Fruit fly (Drosophila melanogaster) whole organism, embryonic: ENCODE data around the gene Hn.

Source experiments
- Ada2b ChIP-seq: fragments of 200-800 bp; sonication (Bioruptor generic); IDR thresholded peaks from 2 replicates; pipeline ENCODE4 v1.3.6; 2022; ENCODE audit warnings: missing biosample characterization, missing genetic modification characterization
- Adf1 ChIP-seq: fragments of 200-800 bp; sonication (Bioruptor generic); IDR thresholded peaks from 2 replicates; pipeline ENCODE4 v1.3.6; 2022; ENCODE audit warnings: missing biosample characterization, missing genetic modification characterization
- Aef1 ChIP-seq: fragments of 200-800 bp; sonication (Bioruptor generic); IDR thresholded peaks from 3 replicates; pipeline ENCODE4 v1.3.6; 2022; ENCODE audit warnings: missing biosample characterization, missing genetic modification characterization
- Bteb2 ChIP-seq: fragments of 200-800 bp; sonication (Bioruptor generic); optimal IDR thresholded peaks from 2 replicates; lab custom pipeline; 2016; ENCODE audit warnings: missing biosample characterization, missing genetic modification characterization
- CG10366 ChIP-seq: fragments of 200-800 bp; sonication (Bioruptor generic); IDR thresholded peaks from 2 replicates; pipeline ENCODE4 v1.3.6; 2022; ENCODE audit warnings: missing biosample characterization, missing genetic modification characterization
- CG11093 ChIP-seq: fragments of 200-800 bp; sonication (Bioruptor generic); IDR thresholded peaks from 3 replicates; pipeline ENCODE4 v1.3.6; 2022; ENCODE audit warnings: missing biosample characterization, missing genetic modification characterization
- CG12942 ChIP-seq: fragments of 200-800 bp; sonication (Bioruptor generic); optimal IDR thresholded peaks from 3 replicates; lab custom pipeline; 2016; ENCODE audit warnings: missing biosample characterization, missing genetic modification characterization
- CG13123 ChIP-seq: fragments of 200-800 bp; sonication (Bioruptor generic); optimal IDR thresholded peaks from 2 replicates; lab custom pipeline; 2016; ENCODE audit warnings: missing biosample characterization, missing genetic modification characterization
- CG13287 ChIP-seq: fragments of 200-800 bp; sonication (Bioruptor generic); IDR thresholded peaks from 2 replicates; pipeline ENCODE4 v1.3.6; 2022; ENCODE audit warnings: missing biosample characterization, missing genetic modification characterization; ENCODE audit not compliant: partially characterized antibody
- CG14441 ChIP-seq: fragments of 200-800 bp; sonication (Bioruptor generic); IDR thresholded peaks from 2 replicates; pipeline ENCODE4 v1.3.6; 2022; ENCODE audit warnings: missing biosample characterization, missing genetic modification characterization
- CG1602 ChIP-seq: fragments of 200-800 bp; sonication (Bioruptor generic); optimal IDR thresholded peaks from 3 replicates; lab custom pipeline; 2016; ENCODE audit warnings: missing biosample characterization, missing genetic modification characterization
- CG17186 ChIP-seq: fragments of 200-800 bp; sonication (Bioruptor generic); optimal IDR thresholded peaks from 3 replicates; lab custom pipeline; 2017; ENCODE audit warnings: missing biosample characterization, missing genetic modification reagents, missing genetic modification characterization
- CG17328 ChIP-seq: fragments of 200-800 bp; sonication (Bioruptor generic); IDR thresholded peaks from 2 replicates; pipeline ENCODE4 v1.3.6; 2022; ENCODE audit warnings: missing biosample characterization, missing genetic modification characterization
- CG17802 ChIP-seq: fragments of 200-800 bp; sonication (Bioruptor generic); optimal IDR thresholded peaks from 2 replicates; lab custom pipeline; 2018; ENCODE audit warnings: missing biosample characterization, mild to moderate bottlenecking, missing genetic modification characterization, moderate library complexity
- CG18764 ChIP-seq: fragments of 200-800 bp; sonication (Bioruptor generic); optimal IDR thresholded peaks from 3 replicates; lab custom pipeline; 2016; ENCODE audit warnings: missing biosample characterization, missing genetic modification characterization
- CG2199 ChIP-seq: fragments of 200-800 bp; sonication (Bioruptor generic); IDR thresholded peaks from 3 replicates; pipeline ENCODE4 v1.3.6; 2022; ENCODE audit warnings: missing biosample characterization, missing genetic modification characterization
- CG2889 ChIP-seq: fragments of 200-800 bp; sonication (Bioruptor generic); IDR thresholded peaks from 3 replicates; pipeline ENCODE4 v1.3.6; 2022; ENCODE audit warnings: missing biosample characterization, missing genetic modification characterization
- CG31388 ChIP-seq: fragments of 200-800 bp; sonication (Bioruptor generic); optimal IDR thresholded peaks from 2 replicates; lab custom pipeline; 2016; ENCODE audit warnings: missing biosample characterization, missing genetic modification characterization
- CG43689 ChIP-seq: fragments of 200-800 bp; sonication (Bioruptor generic); IDR thresholded peaks from 2 replicates; pipeline ENCODE4 v1.3.6; 2022; ENCODE audit warnings: missing biosample characterization, missing genetic modification characterization
- CG4707 ChIP-seq: fragments of 200-800 bp; sonication (Bioruptor generic); optimal IDR thresholded peaks from 2 replicates; lab custom pipeline; 2018; ENCODE audit warnings: missing biosample characterization, mild to moderate bottlenecking, missing genetic modification characterization, moderate library complexity
- CG6813 ChIP-seq: fragments of 200-800 bp; sonication (Bioruptor generic); optimal IDR thresholded peaks from 2 replicates; lab custom pipeline; 2017; ENCODE audit warnings: missing biosample characterization, missing genetic modification characterization, mild to moderate bottlenecking, moderate library complexity, missing genetic modification reagents
- CG7963 ChIP-seq: fragments of 200-800 bp; sonication (Bioruptor generic); IDR thresholded peaks from 3 replicates; pipeline ENCODE4 v1.3.6; 2022; ENCODE audit warnings: missing biosample characterization, missing genetic modification characterization; ENCODE audit not compliant: partially characterized antibody
- CG8765 ChIP-seq: fragments of 200-800 bp; sonication (Bioruptor generic); IDR thresholded peaks from 2 replicates; pipeline ENCODE4 v1.3.6; 2022; ENCODE audit warnings: missing biosample characterization, missing genetic modification characterization
- CG9437 ChIP-seq: fragments of 200-800 bp; sonication (Bioruptor generic); optimal IDR thresholded peaks from 2 replicates; lab custom pipeline; 2018; ENCODE audit warnings: missing biosample characterization, mild to moderate bottlenecking, missing genetic modification characterization
- Dip3 ChIP-seq: fragments of 200-800 bp; sonication (Bioruptor generic); optimal IDR thresholded peaks from 3 replicates; lab custom pipeline; 2016; ENCODE audit warnings: missing biosample characterization, missing genetic modification characterization
- Drgx ChIP-seq: fragments of 200-800 bp; sonication (Bioruptor generic); IDR thresholded peaks from 2 replicates; pipeline ENCODE4 v1.3.6; 2022; ENCODE audit warnings: missing biosample characterization, missing genetic modification characterization
- Elba2 ChIP-seq: fragments of 200-800 bp; sonication (Bioruptor generic); optimal IDR thresholded peaks from 3 replicates; lab custom pipeline; 2016; ENCODE audit warnings: missing biosample characterization, missing genetic modification characterization
- Ets65A ChIP-seq: fragments of 200-800 bp; sonication (Bioruptor generic); peaks from one replicate; lab custom pipeline; 2016; ENCODE audit warnings: missing biosample characterization, missing genetic modification characterization
- Med ChIP-seq: fragments of 200-800 bp; sonication (Bioruptor generic); peaks from one replicate; lab custom pipeline; 2016; ENCODE audit warnings: missing biosample characterization, missing genetic modification characterization, mild to moderate bottlenecking, inconsistent platforms, moderate library complexity
- Oli ChIP-seq: fragments of 200-800 bp; sonication (Bioruptor generic); optimal IDR thresholded peaks from 2 replicates; lab custom pipeline; 2018; ENCODE audit warnings: missing biosample characterization, mild to moderate bottlenecking, missing genetic modification characterization, moderate library complexity
- Xbp1 ChIP-seq: fragments of 200-800 bp; sonication (Bioruptor generic); optimal IDR thresholded peaks from 3 replicates; lab custom pipeline; 2016; ENCODE audit warnings: missing biosample characterization, mild to moderate bottlenecking, missing genetic modification characterization
- bcd ChIP-seq: fragments of 200-800 bp; sonication (Bioruptor generic); optimal IDR thresholded peaks from 2 replicates; lab custom pipeline; 2017; ENCODE audit warnings: missing biosample characterization, mild to moderate bottlenecking, missing genetic modification characterization
- bsh ChIP-seq, 2 experiments: fragments of 200-800 bp; sonication (Bioruptor generic); optimal IDR thresholded peaks; 2 replicates each; lab custom pipeline; 2017 to 2018; ENCODE audit warnings: mild to moderate bottlenecking in 2 of 2, missing biosample characterization in 2 of 2, missing genetic modification characterization in 2 of 2, moderate library complexity in 1 of 2
- dpn ChIP-seq, 2 experiments: fragments of 200-800 bp; sonication (Bioruptor generic); optimal IDR thresholded peaks; 3 replicates each; lab custom pipeline; 2016; ENCODE audit warnings: missing biosample characterization in 2 of 2, missing genetic modification characterization in 2 of 2
- ewg ChIP-seq: fragments of 200-800 bp; sonication (Bioruptor generic); optimal IDR thresholded peaks from 3 replicates; lab custom pipeline; 2017; ENCODE audit warnings: mild to moderate bottlenecking, missing biosample characterization, missing genetic modification reagents, missing genetic modification characterization
- hkb ChIP-seq, 2 experiments: fragments of 200-800 bp in 1 of 2; fragments of >200 bp in 1 of 2; sonication (Bioruptor generic) in 1 of 2; IDR thresholded peaks in 1 of 2; optimal IDR thresholded peaks in 1 of 2; 2 replicates each; pipeline versions ENCODE4 v1.3.6 to Lab custom; 2017 to 2022; ENCODE audit warnings: missing biosample characterization in 1 of 2, missing genetic modification characterization in 1 of 2
- ken ChIP-seq: fragments of 200-800 bp; sonication (Bioruptor generic); IDR thresholded peaks from 3 replicates; pipeline ENCODE4 v1.3.6; 2022; ENCODE audit warnings: missing biosample characterization, missing genetic modification characterization
- lab ChIP-seq: fragments of 200-800 bp; sonication (Bioruptor generic); optimal IDR thresholded peaks from 3 replicates; lab custom pipeline; 2017; ENCODE audit warnings: missing biosample characterization, missing genetic modification characterization, mild to moderate bottlenecking, moderate library complexity, missing genetic modification reagents
- lbe ChIP-seq: fragments of 200-800 bp; sonication (Bioruptor generic); optimal IDR thresholded peaks from 2 replicates; lab custom pipeline; 2016; ENCODE audit warnings: missing biosample characterization, mild to moderate bottlenecking, missing genetic modification characterization
- lilli ChIP-seq: fragments of 200-800 bp; sonication (Bioruptor generic); optimal IDR thresholded peaks from 3 replicates; lab custom pipeline; 2016; ENCODE audit warnings: missing biosample characterization, missing genetic modification characterization
- pnt ChIP-seq: fragments of 200-800 bp; sonication (Bioruptor generic); optimal IDR thresholded peaks from 3 replicates; lab custom pipeline; 2016; ENCODE audit warnings: missing biosample characterization, missing genetic modification characterization
- seq ChIP-seq: fragments of 200-800 bp; sonication (Bioruptor generic); IDR thresholded peaks from 2 replicates; pipeline ENCODE4 v1.3.6; 2022; ENCODE audit warnings: missing biosample characterization, missing genetic modification characterization
- shn ChIP-seq: fragments of 200-800 bp; sonication (Bioruptor generic); optimal IDR thresholded peaks from 3 replicates; lab custom pipeline; 2016; ENCODE audit warnings: missing biosample characterization, missing genetic modification characterization
- sim ChIP-seq: fragments of 200-800 bp; sonication (Bioruptor generic); IDR thresholded peaks from 2 replicates; pipeline ENCODE4 v1.3.6; 2022; ENCODE audit warnings: missing biosample characterization, missing genetic modification characterization
- sna ChIP-seq: fragments of 200-800 bp; sonication (Bioruptor generic); IDR thresholded peaks from 2 replicates; pipeline ENCODE4 v1.3.6; 2022; ENCODE audit warnings: missing biosample characterization, missing genetic modification characterization; ENCODE audit not compliant: partially characterized antibody
- stwl ChIP-seq: fragments of 200-800 bp; sonication (Bioruptor generic); optimal IDR thresholded peaks from 3 replicates; lab custom pipeline; 2018; ENCODE audit warnings: missing biosample characterization, mild to moderate bottlenecking, missing genetic modification characterization, moderate library complexity
- tna ChIP-seq: fragments of 200-800 bp; sonication (Bioruptor generic); IDR thresholded peaks from 2 replicates; pipeline ENCODE4 v1.3.6; 2022; ENCODE audit warnings: missing biosample characterization, missing genetic modification characterization; ENCODE audit not compliant: partially characterized antibody
- unpg ChIP-seq: fragments of 200-800 bp; sonication (Bioruptor generic); optimal IDR thresholded peaks from 3 replicates; lab custom pipeline; 2018; ENCODE audit warnings: missing biosample characterization, mild to moderate bottlenecking, missing genetic modification characterization, moderate library complexity
- vnd ChIP-seq: fragments of 200-800 bp; sonication (Bioruptor generic); IDR thresholded peaks from 3 replicates; pipeline ENCODE4 v1.3.6; 2022; ENCODE audit warnings: missing biosample characterization, missing genetic modification characterization; ENCODE audit not compliant: partially characterized antibody
- wdn ChIP-seq: fragments of 200-800 bp; sonication (Bioruptor generic); IDR thresholded peaks from 2 replicates; pipeline ENCODE4 v1.3.6; 2022; ENCODE audit warnings: missing biosample characterization, missing genetic modification characterization
- zf30C ChIP-seq: fragments of 200-800 bp; sonication (Bioruptor generic); optimal IDR thresholded peaks from 3 replicates; lab custom pipeline; 2018; ENCODE audit warnings: missing biosample characterization, mild to moderate bottlenecking, missing genetic modification characterization

The Hn gene

DNA sequence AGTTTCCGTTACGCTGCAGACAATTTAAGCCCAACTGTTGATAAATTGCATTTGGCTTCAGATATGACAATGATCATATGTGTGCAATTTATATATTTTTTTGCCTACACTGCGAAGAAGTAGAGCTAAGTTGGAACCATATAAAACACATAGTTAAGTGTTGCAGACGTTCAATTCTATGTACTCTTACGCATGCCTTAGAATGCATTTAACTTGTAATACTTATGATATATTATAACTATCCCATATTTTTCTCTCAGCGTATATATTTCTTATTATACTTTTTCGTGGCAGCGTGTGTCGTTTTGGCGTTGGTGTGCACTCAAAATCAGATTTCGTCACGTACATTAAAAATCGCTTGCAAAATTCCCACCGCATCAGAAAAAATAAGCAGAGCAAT lies 23.1 kb downstream of the Hn start (continued):
- TF ChIP-seq lab (GFP tag; lab: Kevin White, UChicago) = peak; percentile 43
- TF ChIP-seq vnd = no peak
- no peak for TF ChIP-seq shn (GFP tag; lab: Kevin White, UChicago)
- no peak for TF ChIP-seq pnt (GFP tag; lab: Kevin White, UChicago)
- no peak for TF ChIP-seq ken (GFP tag; lab: Robert Waterston, UW)
- no peak for TF ChIP-seq CG1602 (GFP tag; lab: Kevin White, UChicago)
- no peak for TF ChIP-seq Elba2 (GFP tag; lab: Kevin White, UChicago)
- no peak for TF ChIP-seq seq (GFP tag; lab: Robert Waterston, UW)
- no peak for TF ChIP-seq stwl (tag; lab: Kevin White, UChicago)
- TF ChIP-seq CG9437 (GFP tag; lab: Kevin White, UChicago) = no peak
- TF ChIP-seq sna = no peak
- TF ChIP-seq CG14441 = no peak
- no peak for TF ChIP-seq CG31388 (GFP tag; lab: Kevin White, UChicago)
- peak; percentile 83 for TF ChIP-seq Drgx (GFP tag; lab: Robert Waterston, UW)
- TF ChIP-seq CG11093 (GFP tag; lab: Robert Waterston, UW) = no peak
- no peak for TF ChIP-seq CG2199 (GFP tag; lab: Robert Waterston, UW)
- TF ChIP-seq Ada2b (GFP tag; lab: Robert Waterston, UW) = peak; percentile 30; the same call in 1 of the 2 replicates
- peak; percentile 39 for TF ChIP-seq unpg (GFP tag; lab: Kevin White, UChicago)
- TF ChIP-seq Med (GFP tag; lab: Kevin White, UChicago) = peak; percentile 80
- TF ChIP-seq CG43689 (GFP tag; lab: Robert Waterston, UW) = no peak
- TF ChIP-seq dpn (GFP tag; optimal IDR thresholded peaks at IDR 0.05; lab: Kevin White, UChicago) = peak in 1 of 2 experiments; percentile 35
- no peak for TF ChIP-seq wdn (GFP tag; lab: Robert Waterston, UW)
- no peak for TF ChIP-seq CG4707 (GFP tag; lab: Kevin White, UChicago)
- TF ChIP-seq CG13287 = no peak
- no peak for TF ChIP-seq CG6813 (GFP tag; lab: Kevin White, UChicago)
- TF ChIP-seq CG17186 = no peak
- TF ChIP-seq hkb (optimal IDR thresholded peaks at IDR 0.05; lab: Kevin White, UChicago) = no peak
- peak; percentile 64 for TF ChIP-seq hkb (GFP tag; IDR thresholded peaks at IDR 0.05; lab: Robert Waterston, UW)
- no peak for TF ChIP-seq ewg (GFP tag; lab: Kevin White, UChicago)
- no peak for TF ChIP-seq zf30C
- TF ChIP-seq lilli = peak; percentile 21
- peak; percentile 22; the same call in 1 of the 2 replicates for TF ChIP-seq CG17328
- TF ChIP-seq CG13123 (GFP tag; lab: Kevin White, UChicago) = no peak
- no peak for TF ChIP-seq Adf1 (GFP tag; lab: Robert Waterston, UW)
- TF ChIP-seq Ets65A (GFP tag; lab: Kevin White, UChicago) = no peak
- no peak for TF ChIP-seq CG7963 (GFP tag; lab: Robert Waterston, UW)
- TF ChIP-seq Xbp1 = peak; percentile 38
- no peak for TF ChIP-seq CG17802 (tag; lab: Kevin White, UChicago)
- no peak for TF ChIP-seq CG8765 (GFP tag; lab: Robert Waterston, UW)
- 0 out of 2 replicates have a peak, but pooled peaks have one; percentile 35 for TF ChIP-seq sim
- TF ChIP-seq Aef1 (GFP tag; lab: Robert Waterston, UW) = 0 out of 3 replicates have a peak, but pooled peaks have one; percentile 25
- no peak for TF ChIP-seq Dip3 (GFP tag; lab: Kevin White, UChicago)
- TF ChIP-seq bsh (GFP tag; optimal IDR thresholded peaks at IDR 0.05; lab: Kevin White, UChicago) = peak in 1 of 2 experiments; percentile 20
- no peak for TF ChIP-seq Bteb2
- peak; percentile 54 for TF ChIP-seq Oli (tag; lab: Kevin White, UChicago)
- peak; percentile 33; the same call in 1 of the 2 replicates for TF ChIP-seq CG10366 (GFP tag; lab: Robert Waterston, UW)
- no peak for TF ChIP-seq tna (GFP tag; lab: Robert Waterston, UW)
- peak; percentile 62 for TF ChIP-seq lbe (GFP tag; lab: Kevin White, UChicago)
- no peak for TF ChIP-seq CG12942 (GFP tag; lab: Kevin White, UChicago)
- no peak for TF ChIP-seq bcd (GFP tag; lab: Kevin White, UChicago)
- no peak for TF ChIP-seq CG2889 (GFP tag; lab: Robert Waterston, UW)
- TF ChIP-seq CG18764 (GFP tag; lab: Kevin White, UChicago) = no peak
